Worm (Caenorhabditis elegans) whole organism, L4 larva: Measurements from ENCODE around the gene fbxb-78.
A peak's percentile ranks its signal among the peaks of the same experiment; 100 is the strongest.

Source experiments
- F10B5.3 ChIP-seq: sonication (generic microtip); optimal IDR thresholded peaks from 2 replicates; lab custom pipeline; 2016; ENCODE audit warnings: mild to moderate bottlenecking, missing genetic modification characterization, missing compliant biosample characterization
- F26F4.8 ChIP-seq: fragments of 200-800 bp; sonication (Bioruptor generic); conservative IDR thresholded peaks from 2 replicates; pipeline ENCODE4 v1.3.6; 2022; ENCODE audit warnings: missing genetic modification characterization, missing compliant biosample characterization
- F44E2.7 ChIP-seq: fragments of 200-800 bp; sonication (Bioruptor generic); IDR thresholded peaks from 2 replicates; pipeline ENCODE4 v2.1.2; 2022; ENCODE audit warnings: missing genetic modification characterization, missing compliant biosample characterization
- R02D3.7 ChIP-seq: fragments of 150-350 bp; sonication (generic microtip); optimal IDR thresholded peaks from 3 replicates; lab custom pipeline; 2014; ENCODE audit warnings: missing biosample characterization, missing genetic modification characterization
- T26A8.4 ChIP-seq: fragments of 200-800 bp; sonication (Bioruptor generic); IDR thresholded peaks from 2 replicates; pipeline ENCODE4 v1.3.6; 2022; ENCODE audit warnings: missing genetic modification characterization, missing compliant biosample characterization
- Y105C5A.15 ChIP-seq: fragments of 200-800 bp; sonication (Bioruptor generic); IDR thresholded peaks from 2 replicates; pipeline ENCODE4 v1.3.6; 2022; ENCODE audit warnings: missing genetic modification characterization, missing compliant biosample characterization
- Y48G9A.11 ChIP-seq: fragments of 200-800 bp; sonication (Bioruptor generic); IDR thresholded peaks from 2 replicates; pipeline ENCODE4 v1.3.6; 2022; ENCODE audit warnings: missing genetic modification reagents, missing genetic modification characterization, missing compliant biosample characterization
- ZK337.2 ChIP-seq: fragments of 200-800 bp; sonication (Bioruptor generic); IDR thresholded peaks from 2 replicates; pipeline ENCODE4 v1.3.6; 2022; ENCODE audit warnings: missing genetic modification reagents, missing genetic modification characterization, missing compliant biosample characterization
- aha-1 ChIP-seq: fragments of 150-350 bp; peaks from one replicate; lab custom pipeline; 2014; ENCODE audit warnings: missing biosample characterization, missing genetic modification characterization
- aly-2 ChIP-seq: sonication (generic microtip); optimal IDR thresholded peaks from 2 replicates; lab custom pipeline; 2018; ENCODE audit warnings: missing biosample characterization, missing genetic modification characterization
- arid-1 ChIP-seq: fragments of 200-800 bp; sonication (Bioruptor generic); conservative IDR thresholded peaks from 2 replicates; pipeline ENCODE4 v1.3.6; 2022; ENCODE audit warnings: missing genetic modification reagents, missing genetic modification characterization, missing compliant biosample characterization
- ceh-32 ChIP-seq: sonication (generic microtip); optimal IDR thresholded peaks from 2 replicates; lab custom pipeline; 2016; ENCODE audit warnings: mild to moderate bottlenecking, missing genetic modification characterization, missing compliant biosample characterization; ENCODE audit not compliant: poor library complexity
- cey-2 ChIP-seq: sonication (generic microtip); optimal IDR thresholded peaks from 3 replicates; lab custom pipeline; 2017; ENCODE audit warnings: missing genetic modification characterization, mild to moderate bottlenecking, missing compliant biosample characterization, antibody characterized with exemption, borderline replicate concordance; ENCODE audit not compliant: insufficient read depth
- daf-12 ChIP-seq: fragments of 150-350 bp; optimal IDR thresholded peaks from 2 replicates; lab custom pipeline; 2014; ENCODE audit warnings: missing biosample characterization, missing genetic modification reagents, missing genetic modification characterization
- daf-16 ChIP-seq, 3 experiments: sonication (generic microtip); optimal IDR thresholded peaks; 2 replicates each; lab custom pipeline; 2016 to 2017; ENCODE audit warnings: missing genetic modification characterization in 3 of 3, missing genetic modification reagents in 3 of 3, mild to moderate bottlenecking in 2 of 3, missing compliant biosample characterization in 2 of 3, missing biosample characterization in 1 of 3, moderate library complexity in 1 of 3
- dmd-8 ChIP-seq: fragments of 200-800 bp; sonication (Bioruptor generic); IDR thresholded peaks from 2 replicates; pipeline ENCODE4 v1.3.6; 2022; ENCODE audit warnings: missing genetic modification characterization, missing compliant biosample characterization
- dve-1 ChIP-seq: sonication (generic microtip); optimal IDR thresholded peaks from 2 replicates; lab custom pipeline; 2017; ENCODE audit warnings: antibody characterized with exemption, mild to moderate bottlenecking, missing genetic modification characterization, missing compliant biosample characterization; ENCODE audit not compliant: insufficient read depth
- egl-43 ChIP-seq: fragments of 200-800 bp; sonication (Bioruptor generic); IDR thresholded peaks from 2 replicates; pipeline ENCODE4 v1.3.6; 2022; ENCODE audit warnings: missing genetic modification reagents, missing genetic modification characterization, missing compliant biosample characterization
- gei-8 ChIP-seq: fragments of 200-800 bp; sonication (Bioruptor generic); optimal IDR thresholded peaks from 2 replicates; lab custom pipeline; 2018; ENCODE audit warnings: mild to moderate bottlenecking, missing genetic modification characterization, missing compliant biosample characterization
- hif-1 ChIP-seq, 2 experiments: sonication (generic microtip); optimal IDR thresholded peaks; 2 replicates each; lab custom pipeline; 2016 to 2017; ENCODE audit warnings: missing compliant biosample characterization in 2 of 2, missing genetic modification characterization in 2 of 2, missing genetic modification reagents in 2 of 2, missing genotype in 2 of 2, mild to moderate bottlenecking in 1 of 2
- hmg-1.1 ChIP-seq: fragments of 200-800 bp; sonication (Bioruptor generic); IDR thresholded peaks from 2 replicates; pipeline ENCODE4 v1.3.6; 2022; ENCODE audit warnings: missing genetic modification reagents, missing genetic modification characterization, missing compliant biosample characterization
- jun-1 ChIP-seq: fragments of 150-350 bp; optimal IDR thresholded peaks from 2 replicates; lab custom pipeline; 2014; ENCODE audit warnings: missing biosample characterization, missing genetic modification reagents, missing genetic modification characterization
- lin-13 ChIP-seq: fragments of 150-350 bp; optimal IDR thresholded peaks from 2 replicates; lab custom pipeline; 2014; ENCODE audit warnings: missing biosample characterization, missing genetic modification reagents, missing genetic modification characterization
- lin-15B ChIP-seq: fragments of 150-350 bp; sonication (generic microtip); optimal IDR thresholded peaks from 3 replicates; lab custom pipeline; 2014; ENCODE audit warnings: missing biosample characterization, missing genetic modification characterization
- lin-29 ChIP-seq: fragments of 200-800 bp; sonication (Bioruptor generic); IDR thresholded peaks from 2 replicates; pipeline ENCODE4 v1.3.6; 2022; ENCODE audit warnings: missing genetic modification reagents, missing genetic modification characterization, missing compliant biosample characterization
- lin-38 ChIP-seq: fragments of 200-800 bp; sonication (Bioruptor generic); IDR thresholded peaks from 2 replicates; pipeline ENCODE4 v1.3.6; 2022; ENCODE audit warnings: missing genetic modification reagents, missing genetic modification characterization, missing compliant biosample characterization
- lir-3 ChIP-seq: sonication (generic microtip); optimal IDR thresholded peaks from 2 replicates; lab custom pipeline; 2016; ENCODE audit warnings: mild to moderate bottlenecking, missing genetic modification characterization, missing compliant biosample characterization
- lsy-2 ChIP-seq, 2 experiments: fragments of 150-350 bp in 1 of 2; sonication (generic microtip) in 1 of 2; optimal IDR thresholded peaks; 2 replicates each; lab custom pipeline; 2014 to 2017; ENCODE audit warnings: missing biosample characterization in 2 of 2, missing genetic modification characterization in 2 of 2
- madf-5 ChIP-seq, 2 experiments: fragments of 200-800 bp; sonication (Bioruptor generic); IDR thresholded peaks; 2 replicates each; pipeline ENCODE4 v1.3.6; 2022; ENCODE audit warnings: missing compliant biosample characterization in 2 of 2, missing genetic modification characterization in 2 of 2
- mdl-1 ChIP-seq, 2 experiments: fragments of 150-350 bp in 1 of 2; sonication (generic microtip) in 1 of 2; optimal IDR thresholded peaks; 2 replicates each; lab custom pipeline; 2014 to 2017; ENCODE audit warnings: missing biosample characterization in 2 of 2, missing genetic modification characterization in 2 of 2
- mdt-29 ChIP-seq: fragments of 200-800 bp; sonication (Bioruptor generic); IDR thresholded peaks from 2 replicates; pipeline ENCODE4 v1.3.6; 2022; ENCODE audit warnings: missing genetic modification reagents, missing genetic modification characterization, missing compliant biosample characterization
- mes-2 ChIP-seq: sonication (generic microtip); optimal IDR thresholded peaks from 2 replicates; lab custom pipeline; 2016; ENCODE audit warnings: missing genotype, mild to moderate bottlenecking, missing genetic modification characterization, missing compliant biosample characterization; ENCODE audit not compliant: poor library complexity, severe bottlenecking
- mxl-3 ChIP-seq: fragments of 200-800 bp; sonication (Bioruptor generic); optimal IDR thresholded peaks from 2 replicates; lab custom pipeline; 2018; ENCODE audit warnings: mild to moderate bottlenecking, missing genetic modification characterization, missing compliant biosample characterization
- nhr-111 ChIP-seq: fragments of 200-800 bp; sonication (Bioruptor generic); optimal IDR thresholded peaks from 2 replicates; lab custom pipeline; 2018; ENCODE audit warnings: mild to moderate bottlenecking, missing genetic modification characterization, missing compliant biosample characterization
- nhr-6 ChIP-seq: fragments of 150-350 bp; optimal IDR thresholded peaks from 2 replicates; lab custom pipeline; 2014; ENCODE audit warnings: missing biosample characterization, missing genetic modification characterization
- rbr-2 ChIP-seq: sonication (generic microtip); optimal IDR thresholded peaks from 2 replicates; lab custom pipeline; 2016; ENCODE audit warnings: missing genotype, missing genetic modification characterization, missing compliant biosample characterization
- set-16 ChIP-seq: fragments of 200-800 bp; sonication (Bioruptor generic); IDR thresholded peaks from 2 replicates; pipeline ENCODE4 v1.3.6; 2022; ENCODE audit warnings: missing genetic modification reagents, missing genetic modification characterization, missing compliant biosample characterization
- skn-1 ChIP-seq: fragments of 150-350 bp; optimal IDR thresholded peaks from 2 replicates; lab custom pipeline; 2014; ENCODE audit warnings: missing biosample characterization, missing genetic modification characterization
- spr-3 ChIP-seq: fragments of 200-800 bp; sonication (Bioruptor generic); optimal IDR thresholded peaks from 2 replicates; lab custom pipeline; 2018; ENCODE audit warnings: mild to moderate bottlenecking, missing genetic modification characterization, missing compliant biosample characterization
- tra-1 ChIP-seq: fragments of 200-800 bp; sonication (Bioruptor generic); IDR thresholded peaks from 2 replicates; pipeline ENCODE4 v1.3.6; 2022; ENCODE audit warnings: missing genetic modification reagents, missing genetic modification characterization, missing compliant biosample characterization
- unc-130 ChIP-seq: sonication (generic microtip); optimal IDR thresholded peaks from 2 replicates; lab custom pipeline; 2016; ENCODE audit warnings: missing genetic modification reagents, missing genetic modification characterization, missing compliant biosample characterization
- unc-39 ChIP-seq: sonication (generic microtip); optimal IDR thresholded peaks from 2 replicates; lab custom pipeline; 2017; ENCODE audit warnings: missing biosample characterization, missing genetic modification characterization
- unc-62 ChIP-seq, 3 experiments: fragments of 150-350 bp in 1 of 3; sonication (generic microtip); optimal IDR thresholded peaks in 2 of 3; peaks in 1 of 3; 1 replicate in 1 of 3; 2 replicates in 2 of 3; lab custom pipeline; 2014 to 2017; ENCODE audit warnings: missing biosample characterization in 3 of 3, missing genetic modification characterization in 3 of 3, missing genetic modification reagents in 3 of 3, missing genotype in 1 of 3
- zfp-3 ChIP-seq: fragments of 200-800 bp; sonication (Bioruptor generic); conservative IDR thresholded peaks from 2 replicates; pipeline ENCODE4 v1.3.6; 2022; ENCODE audit warnings: missing genetic modification reagents, missing genetic modification characterization, missing compliant biosample characterization
- zip-2 ChIP-seq: fragments of 150-350 bp; optimal IDR thresholded peaks from 2 replicates; lab custom pipeline; 2014; ENCODE audit warnings: missing biosample characterization, missing genetic modification characterization

Gene fbxb-78

ce11 chrIV:4705922-4706321 lies 31.4 kb upstream of the fbxb-78 start:
- no peak for TF ChIP-seq dmd-8 (GFP tag; lab: Robert Waterston, UW)
- no peak for TF ChIP-seq tra-1 (GFP tag; lab: Robert Waterston, UW)

ce11 chrIV:4710459-4710858 lies 26.9 kb upstream of the fbxb-78 start, which contains the start of gene cif-1:
TSS of gene cif-1 (minus strand) at chrIV:4710755.
- no peak for TF ChIP-seq F10B5.3 (tag; lab: Kevin White, UChicago)
- TF ChIP-seq aly-2 (tag; lab: Kevin White, UChicago): no peak
- no peak for TF ChIP-seq daf-12 (tag; lab: Kevin White, UChicago)
- peak; percentile 61 for TF ChIP-seq set-16 (GFP tag; lab: Robert Waterston, UW)
- TF ChIP-seq egl-43 (GFP tag; lab: Robert Waterston, UW): no peak
- 0 out of 2 replicates have a peak, but pooled peaks have one; percentile 8 for TF ChIP-seq lin-38 (GFP tag; lab: Robert Waterston, UW)
- 0 out of 2 replicates have a peak, but pooled peaks have one; percentile 16 for TF ChIP-seq arid-1 (GFP tag; lab: Robert Waterston, UW)
- no peak for TF ChIP-seq spr-3
- no peak for TF ChIP-seq ceh-32
- no peak for TF ChIP-seq lin-29 (GFP tag; lab: Robert Waterston, UW)
- TF ChIP-seq madf-5 (GFP tag; IDR thresholded peaks at IDR 0.05; lab: Robert Waterston, UW): 0 out of 4 replicates have a peak, but pooled peaks of 1 of the 2 experiments have one; percentile 3
- no peak for TF ChIP-seq zfp-3 (GFP tag; lab: Robert Waterston, UW)
- no peak for TF ChIP-seq hmg-1.1 (GFP tag; lab: Robert Waterston, UW)

- TF ChIP-seq skn-1 (tag; lab: Kevin White, UChicago) (no peak), T26A8.4 (GFP tag; lab: Robert Waterston, UW) (no peak), hmg-1.1 (GFP tag; lab: Robert Waterston, UW) (no peak), mes-2 (peak; percentile 92), aha-1 (tag; lab: Kevin White, UChicago) (peak; percentile 16), unc-130 (GFP tag; lab: Kevin White, UChicago) (peak; percentile 86), cey-2 (tag; lab: Kevin White, UChicago) (no peak), nhr-111 (no peak), egl-43 (GFP tag; lab: Robert Waterston, UW) (no peak), R02D3.7 (no peak), aly-2 (tag; lab: Kevin White, UChicago) (no peak), F26F4.8 (GFP tag; lab: Robert Waterston, UW) (no peak), unc-62 (GFP tag; optimal IDR thresholded peaks at IDR 0.05 in 1 of 2; lab: Kevin White, UChicago) (peak in 1 of 2 experiments; percentile 91), unc-62 (tag; optimal IDR thresholded peaks at IDR 0.05; lab: Kevin White, UChicago) (no peak), dmd-8 (GFP tag; lab: Robert Waterston, UW) (no peak), mxl-3 (no peak), mdl-1 (tag; optimal IDR thresholded peaks at IDR 0.05; lab: Kevin White, UChicago) (no peak), lin-15B (tag; lab: Kevin White, UChicago) (no peak), F44E2.7 (no peak), jun-1 (tag; lab: Kevin White, UChicago) (no peak), lin-38 (GFP tag; lab: Robert Waterston, UW) (peak; percentile 54), unc-39 (tag; lab: Kevin White, UChicago) (no peak), mdt-29 (GFP tag; lab: Robert Waterston, UW) (no peak), lir-3 (no peak), zip-2 (tag; lab: Kevin White, UChicago) (no peak), lin-13 (GFP tag; lab: Kevin White, UChicago) (no peak), daf-16 (GFP tag; optimal IDR thresholded peaks at IDR 0.05; lab: Kevin White, UChicago) (no peak), daf-16 (tag; optimal IDR thresholded peaks at IDR 0.05; lab: Kevin White, UChicago) (no peak), Y105C5A.15 (GFP tag; lab: Robert Waterston, UW) (no peak), dve-1 (tag; lab: Kevin White, UChicago) (peak; percentile 17), ZK337.2 (GFP tag; lab: Robert Waterston, UW) (no peak), nhr-6 (tag; lab: Kevin White, UChicago) (no peak), tra-1 (GFP tag; lab: Robert Waterston, UW) (no peak), hif-1 (tag; optimal IDR thresholded peaks at IDR 0.05; lab: Kevin White, UChicago) (peak in 1 of 2 experiments; percentile 76), rbr-2 (tag; lab: Kevin White, UChicago) (peak; percentile 25), spr-3 (no peak), gei-8 (GFP tag; lab: Kevin White, UChicago) (no peak), Y48G9A.11 (GFP tag; lab: Robert Waterston, UW) (no peak), lsy-2 (tag; optimal IDR thresholded peaks at IDR 0.05; lab: Kevin White, UChicago) (peak in 1 of 2 experiments; percentile 67)
These were observed 25.0 kb upstream of the fbxb-78 start, which contains the start of gene yars-2 for ce11 chrIV:4712376-4712775. TSS of gene yars-2 (minus strand) at chrIV:4712624.
